Fruit fly (Drosophila melanogaster) S2 (cell line): ENCODE data around the gene grim.

Source experiments
- CG8478 ChIP-seq: fragments of >200 bp; optimal IDR thresholded peaks from 2 replicates; lab custom pipeline; 2018
- CTCF ChIP-seq, 2 experiments: fragments of >200 bp; optimal IDR thresholded peaks; 2 replicates each; lab custom pipeline; 2018

DNA sequence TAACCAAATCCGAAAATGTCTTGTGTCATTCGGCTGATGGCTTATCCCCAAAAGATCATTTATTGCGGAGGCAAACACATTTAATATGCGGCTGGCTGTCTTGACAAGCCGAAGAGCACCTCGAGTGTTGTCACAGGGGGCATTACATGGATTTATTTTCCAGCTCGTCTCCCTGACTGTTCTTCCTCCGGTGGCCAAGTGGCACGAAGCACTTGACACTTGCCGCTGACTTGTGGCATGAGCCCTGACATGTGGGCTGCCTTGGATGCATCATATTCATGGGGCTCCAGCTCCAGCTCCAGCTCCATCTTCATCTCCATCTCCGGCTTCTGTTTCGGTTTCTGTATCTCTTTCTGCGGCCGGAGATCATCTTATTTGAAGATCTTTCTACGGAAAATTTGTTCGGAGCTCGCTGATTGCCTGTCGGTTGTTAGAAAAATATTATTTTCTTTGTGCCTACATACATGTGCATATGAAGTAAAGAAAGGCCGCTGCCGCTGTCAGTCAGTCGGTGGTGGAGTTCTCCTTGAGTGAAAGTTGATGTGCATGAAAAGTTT is 36.1 kb downstream of the grim start:
- TF ChIP-seq CG8478 (no peak), CTCF (optimal IDR thresholded peaks at IDR 0.05; lab: Kevin White, UChicago) (no peak)
